Fruit fly (Drosophila melanogaster) whole organism, embryonic: ENCODE measurements around the gene CG11409.

Source experiments
- CG17361 ChIP-seq: fragments of 200-800 bp; sonication (Bioruptor generic); IDR thresholded peaks from 3 replicates; pipeline ENCODE4 v1.3.6; 2022; ENCODE audit warnings: missing biosample characterization, missing genetic modification characterization
- CG31441 ChIP-seq: fragments of 200-800 bp; sonication (Bioruptor generic); IDR thresholded peaks from 2 replicates; pipeline ENCODE4 v1.3.6; 2022; ENCODE audit warnings: missing biosample characterization, missing genetic modification characterization
- CG4404 ChIP-seq: fragments of 200-800 bp; sonication (Bioruptor generic); IDR thresholded peaks from 2 replicates; pipeline ENCODE4 v1.3.6; 2022; ENCODE audit warnings: missing biosample characterization, missing genetic modification characterization
- CG6854 ChIP-seq: fragments of 200-800 bp; sonication (Bioruptor generic); optimal IDR thresholded peaks from 3 replicates; lab custom pipeline; 2017; ENCODE audit warnings: missing biosample characterization, mild to moderate bottlenecking, missing genetic modification characterization
- Dll ChIP-seq: fragments of 200-800 bp; sonication (Bioruptor generic); IDR thresholded peaks from 4 replicates; pipeline ENCODE4 v1.3.6; 2022; ENCODE audit warnings: missing biosample characterization, missing genetic modification characterization; ENCODE audit not compliant: partially characterized antibody
- Side ChIP-seq: fragments of 200-800 bp; sonication (Bioruptor generic); optimal IDR thresholded peaks from 2 replicates; lab custom pipeline; 2016; ENCODE audit warnings: missing biosample characterization, missing genetic modification characterization
- ap ChIP-seq: fragments of 200-800 bp; sonication (Bioruptor generic); IDR thresholded peaks from 2 replicates; pipeline ENCODE4 v1.3.6; 2022; ENCODE audit warnings: missing biosample characterization, missing genetic modification characterization

DNA sequence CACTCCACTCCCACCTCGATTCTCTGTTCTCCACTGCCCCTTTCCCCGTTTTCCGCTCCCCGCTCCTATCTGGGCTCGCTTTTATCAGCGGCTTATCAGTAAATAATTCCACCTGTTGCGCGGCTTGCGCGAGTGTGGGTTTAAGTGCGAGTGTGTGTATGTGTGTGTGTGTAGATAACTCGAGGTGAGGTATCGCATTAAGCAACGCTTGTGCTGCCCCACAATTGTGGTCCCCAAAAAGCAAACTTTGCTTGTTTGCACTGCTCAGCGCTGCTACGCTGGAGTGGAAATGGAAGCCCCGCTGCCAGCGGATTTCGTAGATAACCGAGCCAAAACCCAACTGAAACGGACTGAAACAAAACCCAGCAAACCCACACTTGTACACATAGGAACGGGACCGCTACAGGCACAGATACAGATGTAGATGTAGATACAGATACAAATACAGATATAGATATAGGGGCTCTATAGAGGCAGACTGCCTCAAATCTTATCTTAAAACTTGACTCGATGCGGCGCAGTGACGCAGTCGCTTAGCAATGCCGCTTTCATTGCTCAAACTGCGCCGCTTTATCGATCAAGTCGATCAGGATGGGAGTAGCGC, 45.9 kb upstream of the CG11409 start:
- TF ChIP-seq Side (GFP tag; lab: Kevin White, UChicago) (no peak), Dll (GFP tag; lab: Robert Waterston, UW) (no peak), CG4404 (no peak), CG31441 (GFP tag; lab: Robert Waterston, UW) (no peak), CG6854 (GFP tag; lab: Kevin White, UChicago) (no peak), ap (GFP tag; lab: Robert Waterston, UW) (no peak), CG17361 (no peak)
